Fruit fly (Drosophila melanogaster): ENCODE data around the gene VhaAC45RP.

The VhaAC45RP gene

dm6 chr3R:30149506-30149905, 16.7 kb downstream of the VhaAC45RP start, which contains the start of gene AdoR:
TSS of gene AdoR (minus strand) at chr3R:30149606.
- TF ChIP-seq CG13204 (GFP tag; optimal IDR thresholded peaks at IDR 0.05) (no peak), fd96Ca (GFP tag; IDR thresholded peaks at IDR 0.05) (no peak), Pif1B (GFP tag; optimal IDR thresholded peaks at IDR 0.05) (no peak), CG17806 (tag; optimal IDR thresholded peaks at IDR 0.05) (no peak), Snoo (tag; optimal IDR thresholded peaks at IDR 0.05) (no peak), CG15710 (tag; optimal IDR thresholded peaks at IDR 0.05) (no peak), CG9948 (tag; optimal IDR thresholded peaks at IDR 0.05) (no peak), D1 (tag; optimal IDR thresholded peaks at IDR 0.05) (no peak), EcR (GFP tag; optimal IDR thresholded peaks at IDR 0.05) (no peak)

- peak; percentile 29 for TF ChIP-seq CG15710 (tag; optimal IDR thresholded peaks at IDR 0.05)
- TF ChIP-seq fd96Ca (GFP tag; IDR thresholded peaks at IDR 0.05): 0 out of 3 replicates have a peak, but pooled peaks have one; percentile 12
- peak; percentile 49 for TF ChIP-seq CG34367 (tag; optimal IDR thresholded peaks at IDR 0.05)
- TF ChIP-seq CG9948 (tag; optimal IDR thresholded peaks at IDR 0.05): peak; percentile 25
- TF ChIP-seq CG8159 (tag; optimal IDR thresholded peaks at IDR 0.05): no peak
- TF ChIP-seq Ets98B (GFP tag; IDR thresholded peaks at IDR 0.05): peak; percentile 73
- no peak for TF ChIP-seq CG14655 (GFP tag; optimal IDR thresholded peaks at IDR 0.05)
- TF ChIP-seq CG4496 (GFP tag; IDR thresholded peaks at IDR 0.05): peak; percentile 66; the same call in 2 of the 3 replicates
- TF ChIP-seq CG17806 (tag; optimal IDR thresholded peaks at IDR 0.05): no peak
These were observed 31.9 kb downstream of the VhaAC45RP start, which contains the start of gene Tpi for dm6 chr3R:30134063-30135047. TSS of gene Tpi (minus strand) at chr3R:30134599.

- no peak for TF ChIP-seq CG8159 (tag; optimal IDR thresholded peaks at IDR 0.05)
- TF ChIP-seq Pif1A (GFP tag; optimal IDR thresholded peaks at IDR 0.05): no peak
- no peak for TF ChIP-seq CG17806 (tag; optimal IDR thresholded peaks at IDR 0.05)
- no peak for TF ChIP-seq EcR (GFP tag; optimal IDR thresholded peaks at IDR 0.05)
- TF ChIP-seq CG4496 (GFP tag; IDR thresholded peaks at IDR 0.05): no peak
- TF ChIP-seq Ets98B (GFP tag; IDR thresholded peaks at IDR 0.05): no peak
- TF ChIP-seq fd96Ca (GFP tag; IDR thresholded peaks at IDR 0.05): no peak
- TF ChIP-seq Snoo (tag; optimal IDR thresholded peaks at IDR 0.05): no peak
- no peak for TF ChIP-seq CG8301 (tag; optimal IDR thresholded peaks at IDR 0.05)
- TF ChIP-seq gl (tag; optimal IDR thresholded peaks at IDR 0.05): no peak
- no peak for TF ChIP-seq Pif1B (GFP tag; optimal IDR thresholded peaks at IDR 0.05)
- no peak for TF ChIP-seq D1 (tag; optimal IDR thresholded peaks at IDR 0.05)
- TF ChIP-seq CG14655 (GFP tag; optimal IDR thresholded peaks at IDR 0.05): no peak
- no peak for TF ChIP-seq rn (GFP tag; IDR thresholded peaks at IDR 0.05)
These were observed 33.9 kb downstream of the VhaAC45RP start, which contains the start of gene CG31029 for dm6 chr3R:30132295-30132694. TSS of gene CG31029 (minus strand) at chr3R:30132395.

dm6 chr3R:30129019-30129418, 37.2 kb downstream of the VhaAC45RP start, which contains the start of gene Ppi1:
TSS of gene Ppi1 (minus strand) at chr3R:30129119.
- TF ChIP-seq EcR (GFP tag; optimal IDR thresholded peaks at IDR 0.05) (no peak), CG9948 (tag; optimal IDR thresholded peaks at IDR 0.05) (no peak), D1 (tag; optimal IDR thresholded peaks at IDR 0.05) (no peak), CG10348 (GFP tag; IDR thresholded peaks at IDR 0.05) (no peak), Snoo (tag; optimal IDR thresholded peaks at IDR 0.05) (no peak), Ets98B (GFP tag; IDR thresholded peaks at IDR 0.05) (no peak), CG14655 (GFP tag; optimal IDR thresholded peaks at IDR 0.05) (no peak), CG12605 (GFP tag; IDR thresholded peaks at IDR 0.05) (no peak), CG15710 (tag; optimal IDR thresholded peaks at IDR 0.05) (no peak), Pif1B (GFP tag; optimal IDR thresholded peaks at IDR 0.05) (no peak), CG8159 (tag; optimal IDR thresholded peaks at IDR 0.05) (no peak), CG17806 (tag; optimal IDR thresholded peaks at IDR 0.05) (no peak)

dm6 chr3R:30124635-30125034, 41.6 kb downstream of the VhaAC45RP start, which contains the start of gene CG45073:
TSS of gene CG45073 (minus strand) at chr3R:30124735.
- TF ChIP-seq fd96Ca (GFP tag; IDR thresholded peaks at IDR 0.05) (no peak), CG15710 (tag; optimal IDR thresholded peaks at IDR 0.05) (no peak), gl (tag; optimal IDR thresholded peaks at IDR 0.05) (no peak), Snoo (tag; optimal IDR thresholded peaks at IDR 0.05) (no peak), rn (GFP tag; IDR thresholded peaks at IDR 0.05) (no peak)

dm6 chr3R:30123163-30123562, 43.1 kb downstream of the VhaAC45RP start, which contains the start of gene CG45072:
TSS of gene CG45072 (minus strand) at chr3R:30123263.
- no peak for TF ChIP-seq Snoo (tag; optimal IDR thresholded peaks at IDR 0.05)
- no peak for TF ChIP-seq CG14655 (GFP tag; optimal IDR thresholded peaks at IDR 0.05)

- no peak for TF ChIP-seq CG8301 (tag; optimal IDR thresholded peaks at IDR 0.05)
- TF ChIP-seq CG17806 (tag; optimal IDR thresholded peaks at IDR 0.05): no peak
- no peak for TF ChIP-seq fd96Ca (GFP tag; IDR thresholded peaks at IDR 0.05)
- TF ChIP-seq Pif1A (GFP tag; optimal IDR thresholded peaks at IDR 0.05): no peak
- TF ChIP-seq CG15710 (tag; optimal IDR thresholded peaks at IDR 0.05): no peak
- no peak for TF ChIP-seq CG4496 (GFP tag; IDR thresholded peaks at IDR 0.05)
- no peak for TF ChIP-seq Snoo (tag; optimal IDR thresholded peaks at IDR 0.05)
- TF ChIP-seq gl (tag; optimal IDR thresholded peaks at IDR 0.05): no peak
- no peak for TF ChIP-seq rn (GFP tag; IDR thresholded peaks at IDR 0.05)
- TF ChIP-seq CG8159 (tag; optimal IDR thresholded peaks at IDR 0.05): no peak
- no peak for TF ChIP-seq CG9948 (tag; optimal IDR thresholded peaks at IDR 0.05)
- no peak for TF ChIP-seq CG14655 (GFP tag; optimal IDR thresholded peaks at IDR 0.05)
- no peak for TF ChIP-seq CG10348 (GFP tag; IDR thresholded peaks at IDR 0.05)
- no peak for TF ChIP-seq EcR (GFP tag; optimal IDR thresholded peaks at IDR 0.05)
- no peak for TF ChIP-seq CG34367 (tag; optimal IDR thresholded peaks at IDR 0.05)
- TF ChIP-seq CG13204 (GFP tag; optimal IDR thresholded peaks at IDR 0.05): no peak
- TF ChIP-seq Pif1B (GFP tag; optimal IDR thresholded peaks at IDR 0.05): no peak
- TF ChIP-seq CG32121 (GFP tag; IDR thresholded peaks at IDR 0.05): no peak
- no peak for TF ChIP-seq D1 (tag; optimal IDR thresholded peaks at IDR 0.05)
- no peak for TF ChIP-seq CG12605 (GFP tag; IDR thresholded peaks at IDR 0.05)
These were observed 44.5 kb downstream of the VhaAC45RP start for dm6 chr3R:30121731-30122130.

All from whole organism, pupa.